Fruit fly (Drosophila melanogaster): ENCODE data around the gene CG4546.

Gene CG4546

DNA sequence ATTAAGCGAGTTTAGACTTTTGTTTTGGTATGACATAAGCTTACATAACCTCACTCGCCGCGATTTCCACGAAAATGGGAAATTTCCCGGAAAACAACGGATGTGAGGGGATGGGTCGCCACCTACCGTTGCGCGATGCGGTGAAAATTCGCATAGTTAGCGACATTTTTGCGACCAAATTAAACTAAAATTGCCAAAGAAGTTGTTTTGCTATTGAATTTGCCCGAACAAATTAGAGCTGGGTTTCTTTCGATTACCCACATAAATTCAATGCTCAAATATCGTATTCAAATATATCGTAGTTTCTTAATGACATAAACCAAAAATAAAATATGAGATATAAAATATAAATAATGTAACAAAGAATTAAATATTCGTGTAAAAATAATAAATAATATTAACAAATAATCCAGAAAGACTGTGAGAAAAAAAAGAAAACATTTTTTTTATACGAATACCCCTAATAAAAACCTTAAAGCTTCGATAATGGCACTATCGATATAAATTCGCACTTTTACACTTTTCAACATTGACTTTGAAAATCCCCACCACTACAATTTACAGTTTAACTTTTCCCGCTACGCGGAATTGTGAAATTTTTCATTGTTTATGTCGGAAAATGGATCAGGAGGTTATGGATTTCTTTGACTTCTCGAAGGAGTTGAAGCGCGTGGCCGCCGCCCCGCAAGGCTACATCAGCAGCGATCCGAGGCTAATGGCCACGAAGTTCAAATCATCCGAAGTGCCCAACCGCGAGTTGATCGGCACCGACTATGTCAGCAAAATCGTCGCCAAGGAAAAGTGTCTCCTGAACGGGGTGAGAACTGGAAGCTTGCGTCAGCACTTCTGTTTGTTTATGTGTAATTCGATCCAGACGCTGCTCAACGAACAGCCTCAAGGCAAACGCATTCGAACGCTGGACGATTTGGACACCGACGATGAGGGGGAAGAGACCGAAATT is 9.2 kb upstream of the CG4546 start, which contains the start of the genes ND-23 and spn-E (continued):
- TF ChIP-seq Six4 (GFP tag; optimal IDR thresholded peaks at IDR 0.05) (no peak), CG11398 (GFP tag; optimal IDR thresholded peaks at IDR 0.05) (no peak), ftz-f1 (GFP tag; optimal IDR thresholded peaks at IDR 0.05) (no peak), CG2889 (GFP tag; IDR thresholded peaks at IDR 0.05) (no peak), dan (GFP tag; IDR thresholded peaks at IDR 0.05) (no peak), CG17802 (tag; optimal IDR thresholded peaks at IDR 0.05) (no peak), CG14860 (GFP tag; IDR thresholded peaks at IDR 0.05; ENCODE audit: partially characterized antibody) (peak; percentile 46; the same call in 1 of the 3 replicates), nom (GFP tag; optimal IDR thresholded peaks at IDR 0.05) (no peak), da (GFP tag; optimal IDR thresholded peaks at IDR 0.05) (no peak), Tbp (GFP tag; optimal IDR thresholded peaks at IDR 0.05) (no peak), CG34376 (GFP tag; optimal IDR thresholded peaks at IDR 0.05) (no peak), NC2α (GFP tag; optimal IDR thresholded peaks at IDR 0.05) (no peak), CkIIα-i1 (GFP tag; IDR thresholded peaks at IDR 0.05) (no peak), wek (GFP tag; optimal IDR thresholded peaks at IDR 0.05) (peak; percentile 93), CG7963 (GFP tag; IDR thresholded peaks at IDR 0.05; ENCODE audit: partially characterized antibody) (0 out of 3 replicates have a peak, but pooled peaks have one; percentile 7), onecut (GFP tag; IDR thresholded peaks at IDR 0.05) (no peak), danr (GFP tag; IDR thresholded peaks at IDR 0.05) (no peak), cg (GFP tag; optimal IDR thresholded peaks at IDR 0.05) (no peak), Taf1 (GFP tag; IDR thresholded peaks at IDR 0.05) (0 out of 2 replicates have a peak, but pooled peaks have one; percentile 14), BEAF-32 (GFP tag; optimal IDR thresholded peaks at IDR 0.05) (peak; percentile 77), MTF-1 (GFP tag; optimal IDR thresholded peaks at IDR 0.05; ENCODE audit: borderline replicate concordance) (no peak), wor (GFP tag; IDR thresholded peaks at IDR 0.05) (no peak), CG12104 (GFP tag; optimal IDR thresholded peaks at IDR 0.05) (no peak), CG4820 (GFP tag; optimal IDR thresholded peaks at IDR 0.05) (peak; percentile 0), H15 (GFP tag; IDR thresholded peaks at IDR 0.05) (no peak), CG12219 (GFP tag; optimal IDR thresholded peaks at IDR 0.05) (no peak), CG18011 (GFP tag; optimal IDR thresholded peaks at IDR 0.05) (no peak), CG33213 (GFP tag; optimal IDR thresholded peaks at IDR 0.05) (no peak), CG31365 (tag; optimal IDR thresholded peaks at IDR 0.05) (no peak), CG11093 (GFP tag; IDR thresholded peaks at IDR 0.05) (no peak), dmrt99B (tag; optimal IDR thresholded peaks at IDR 0.05) (no peak), h (optimal IDR thresholded peaks at IDR 0.05) (no peak), dpn (GFP tag; optimal IDR thresholded peaks at IDR 0.05) (peak in 1 of 2 experiments; percentile 60), az2 (GFP tag; optimal IDR thresholded peaks at IDR 0.05) (peak; percentile 29), gro (GFP tag; optimal IDR thresholded peaks at IDR 0.05) (no peak), CG10543 (GFP tag; optimal IDR thresholded peaks at IDR 0.05) (peak; percentile 47), lilli (GFP tag; optimal IDR thresholded peaks at IDR 0.05) (peak; percentile 26), bab2 (GFP tag; optimal IDR thresholded peaks at IDR 0.05) (no peak), CG14014 (GFP tag; IDR thresholded peaks at IDR 0.05) (no peak), CG1832 (GFP tag; optimal IDR thresholded peaks at IDR 0.05) (no peak), Atf3 (GFP tag; optimal IDR thresholded peaks at IDR 0.05) (no peak), CG4360 (GFP tag; IDR thresholded peaks at IDR 0.05) (no peak), CG31224 (GFP tag; IDR thresholded peaks at IDR 0.05) (no peak), disco-r (GFP tag; optimal IDR thresholded peaks at IDR 0.05) (no peak), Jarid2 (GFP tag; optimal IDR thresholded peaks at IDR 0.05) (no peak), Neu2 (GFP tag; optimal IDR thresholded peaks at IDR 0.05; ENCODE audit: borderline replicate concordance) (no peak), CG3726 (GFP tag; IDR thresholded peaks at IDR 0.05) (no peak), CG9609 (GFP tag; optimal IDR thresholded peaks at IDR 0.05) (no peak), Xrp1 (GFP tag; IDR thresholded peaks at IDR 0.05) (peak; percentile 55; the same call in 1 of the 2 replicates)
